Fruit fly (Drosophila melanogaster) whole organism, adult: Measurements from ENCODE around the gene CG12535.

Source experiments
- CG11617 ChIP-seq: fragments of 200-800 bp; sonication (Bioruptor generic); optimal IDR thresholded peaks from 2 replicates; lab custom pipeline; 2017; ENCODE audit warnings: mild to moderate bottlenecking, missing biosample characterization, missing genetic modification reagents, missing genetic modification characterization
- CG12768 ChIP-seq: fragments of 200-800 bp; sonication (Bioruptor generic); optimal IDR thresholded peaks from 2 replicates; lab custom pipeline; 2017; ENCODE audit warnings: missing biosample characterization, missing genetic modification characterization, mild to moderate bottlenecking, moderate library complexity, missing genetic modification reagents
- CG14711 ChIP-seq: fragments of 200-800 bp; sonication (Bioruptor generic); optimal IDR thresholded peaks from 2 replicates; lab custom pipeline; 2018; ENCODE audit warnings: missing biosample characterization, mild to moderate bottlenecking, missing genetic modification characterization, moderate library complexity
- CG1620 ChIP-seq: fragments of 200-800 bp; sonication (Bioruptor generic); optimal IDR thresholded peaks from 2 replicates; lab custom pipeline; 2016; ENCODE audit warnings: missing biosample characterization, missing genetic modification characterization
- CG33017 ChIP-seq: fragments of 200-800 bp; sonication (Bioruptor generic); optimal IDR thresholded peaks from 2 replicates; lab custom pipeline; 2018; ENCODE audit warnings: missing biosample characterization, mild to moderate bottlenecking, missing genetic modification characterization, moderate library complexity
- CG5204 ChIP-seq: fragments of 200-800 bp; sonication (Bioruptor generic); optimal IDR thresholded peaks from 2 replicates; lab custom pipeline; 2016; ENCODE audit warnings: missing biosample characterization, missing genetic modification characterization
- CG7045 ChIP-seq: fragments of 200-800 bp; sonication (Bioruptor generic); optimal IDR thresholded peaks from 2 replicates; lab custom pipeline; 2017; ENCODE audit warnings: missing biosample characterization, mild to moderate bottlenecking, missing genetic modification characterization
- CG7101 ChIP-seq: fragments of 200-800 bp; sonication (Bioruptor generic); optimal IDR thresholded peaks from 2 replicates; lab custom pipeline; 2018; ENCODE audit warnings: missing biosample characterization, mild to moderate bottlenecking, missing genetic modification characterization, moderate library complexity
- Clk ChIP-seq: fragments of 200-800 bp; sonication (Bioruptor generic); optimal IDR thresholded peaks from 2 replicates; lab custom pipeline; 2017; ENCODE audit warnings: missing biosample characterization, missing genetic modification characterization
- Crg-1 ChIP-seq: fragments of 200-800 bp; sonication (Bioruptor generic); optimal IDR thresholded peaks from 2 replicates; lab custom pipeline; 2016; ENCODE audit warnings: missing biosample characterization, missing genetic modification characterization
- Hr96 ChIP-seq: fragments of 200-800 bp; sonication (Bioruptor generic); optimal IDR thresholded peaks from 2 replicates; lab custom pipeline; 2016; ENCODE audit warnings: missing biosample characterization, missing genetic modification characterization
- Mnt ChIP-seq: fragments of 200-800 bp; sonication (Bioruptor generic); optimal IDR thresholded peaks from 2 replicates; lab custom pipeline; 2016; ENCODE audit warnings: missing biosample characterization, mild to moderate bottlenecking, missing genetic modification characterization
- bab1 ChIP-seq: fragments of 200-800 bp; sonication (Bioruptor generic); optimal IDR thresholded peaks from 3 replicates; lab custom pipeline; 2019; ENCODE audit warnings: missing biosample characterization, mild to moderate bottlenecking, missing genetic modification characterization, moderate library complexity
- cic ChIP-seq: fragments of 200-800 bp; sonication (Bioruptor generic); optimal IDR thresholded peaks from 2 replicates; lab custom pipeline; 2017; ENCODE audit warnings: missing biosample characterization, mild to moderate bottlenecking, missing genetic modification characterization, moderate library complexity
- cnc ChIP-seq, 2 experiments: fragments of >200 bp; optimal IDR thresholded peaks; 2 replicates each; lab custom pipeline; 2017
- kay ChIP-seq: fragments of 200-800 bp; sonication (Bioruptor generic); peaks from one replicate; lab custom pipeline; 2016; ENCODE audit warnings: missing biosample characterization, missing genetic modification characterization, borderline replicate concordance
- ovo ChIP-seq: fragments of 200-800 bp; sonication (Bioruptor generic); optimal IDR thresholded peaks from 2 replicates; lab custom pipeline; 2016; ENCODE audit warnings: missing biosample characterization, missing genetic modification characterization
- pad ChIP-seq: fragments of 200-800 bp; sonication (Bioruptor generic); optimal IDR thresholded peaks from 3 replicates; lab custom pipeline; 2017; ENCODE audit warnings: missing biosample characterization, missing genetic modification characterization, mild to moderate bottlenecking, moderate library complexity, missing genetic modification reagents
- tj ChIP-seq: fragments of 200-800 bp; sonication (Bioruptor generic); optimal IDR thresholded peaks from 3 replicates; lab custom pipeline; 2017; ENCODE audit warnings: missing biosample characterization, mild to moderate bottlenecking, missing genetic modification characterization, moderate library complexity
- toe ChIP-seq: fragments of 200-800 bp; sonication (Bioruptor generic); optimal IDR thresholded peaks from 2 replicates; lab custom pipeline; 2016; ENCODE audit warnings: missing biosample characterization, missing genetic modification characterization

CG12535 gene

DNA sequence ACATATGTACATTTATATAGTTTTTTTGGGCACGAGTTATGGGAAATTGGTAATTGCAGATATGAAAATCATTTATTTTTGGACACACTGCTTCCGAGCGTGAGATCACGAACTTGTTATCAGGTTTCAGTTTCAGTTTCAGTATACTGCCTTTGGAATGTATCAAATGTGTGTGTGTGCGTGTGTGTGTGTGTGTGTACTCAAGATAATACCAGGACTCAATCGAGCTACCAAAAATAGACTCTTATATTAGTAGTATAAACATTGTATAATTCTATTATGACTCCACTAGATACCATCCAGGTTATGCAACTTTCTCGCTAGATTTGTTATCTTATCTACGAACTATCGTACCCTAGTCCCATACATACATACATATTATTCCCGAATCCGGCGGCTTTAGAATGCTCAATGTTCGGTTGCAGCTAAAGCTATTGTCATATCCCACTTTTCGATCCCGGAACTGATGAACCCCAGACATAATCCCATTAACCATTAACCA lies at the start of gene CG12535:
Gene CG12535 (minus strand): TSS at position 51 of the 502 bp plus-strand sequence.
- no peak for TF ChIP-seq CG11617 (GFP tag; lab: Kevin White, UChicago)
- TF ChIP-seq ovo (GFP tag; lab: Kevin White, UChicago) = no peak
- no peak for TF ChIP-seq CG14711 (tag; lab: Kevin White, UChicago)
- no peak for TF ChIP-seq CG33017 (tag; lab: Kevin White, UChicago)
- TF ChIP-seq Crg-1 (GFP tag; lab: Kevin White, UChicago) = no peak
- no peak for TF ChIP-seq Clk (GFP tag; lab: Kevin White, UChicago)
- TF ChIP-seq cic (GFP tag; lab: Kevin White, UChicago) = no peak
- no peak for TF ChIP-seq CG7101 (tag; lab: Kevin White, UChicago)
- TF ChIP-seq CG7045 = no peak
- no peak for TF ChIP-seq pad
- no peak for TF ChIP-seq tj (GFP tag; lab: Kevin White, UChicago)
- TF ChIP-seq bab1 (GFP tag; lab: Kevin White, UChicago) = no peak

DNA sequence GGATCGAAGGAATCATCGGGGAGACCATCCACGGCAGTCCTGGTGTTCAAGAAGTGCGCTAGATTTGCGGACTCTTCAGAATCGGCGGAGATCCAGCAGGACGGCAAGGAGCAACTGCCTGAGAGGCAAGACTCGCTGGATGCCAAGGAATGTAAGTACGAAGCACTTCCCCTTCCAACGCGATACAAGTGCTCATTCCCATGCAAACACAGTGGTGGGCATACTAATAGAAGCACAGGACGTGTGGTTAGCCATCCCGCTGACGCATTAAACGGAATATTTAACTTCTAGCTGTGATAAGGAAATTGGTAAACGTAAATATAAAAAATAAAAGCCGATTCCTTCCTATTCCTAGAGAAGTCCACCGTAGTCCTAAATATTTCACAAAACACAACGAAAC lies 37.1 kb upstream of the CG12535 start:
- TF ChIP-seq toe (no peak), Clk (GFP tag; lab: Kevin White, UChicago) (no peak), Mnt (GFP tag; lab: Kevin White, UChicago) (no peak), CG5204 (no peak), cic (GFP tag; lab: Kevin White, UChicago) (no peak), tj (GFP tag; lab: Kevin White, UChicago) (no peak), CG11617 (GFP tag; lab: Kevin White, UChicago) (no peak), CG1620 (GFP tag; lab: Kevin White, UChicago) (no peak), Crg-1 (GFP tag; lab: Kevin White, UChicago) (no peak), CG12768 (GFP tag; lab: Kevin White, UChicago) (no peak), CG33017 (tag; lab: Kevin White, UChicago) (no peak), pad (no peak), CG14711 (tag; lab: Kevin White, UChicago) (no peak)

DNA sequence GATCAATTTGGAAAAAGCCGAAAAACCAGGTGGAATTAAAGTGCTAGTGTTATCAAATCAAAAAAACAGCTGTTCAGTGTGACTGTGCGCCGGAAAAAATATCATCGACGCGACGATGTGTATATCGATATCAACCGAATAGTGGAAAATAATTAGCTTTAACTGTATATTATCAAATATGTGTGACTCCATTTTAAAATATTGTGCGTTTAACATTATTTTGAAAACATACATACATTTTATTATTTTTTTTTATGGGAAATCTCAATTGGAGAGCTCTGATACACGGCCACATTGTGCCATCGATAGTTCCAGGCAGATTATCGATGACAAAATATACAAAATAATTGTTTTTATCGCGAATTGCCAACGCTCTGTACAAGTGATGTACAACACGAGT lies 36.6 kb upstream of the CG12535 start, which contains the start of the genes CG14270 and CG10803:
Gene CG14270 (minus strand): TSS at position 75 of the 400 bp plus-strand sequence.
Gene CG10803 (plus strand): TSS at position 347 of the 400 bp plus-strand sequence.
- TF ChIP-seq toe (peak; percentile 22), CG11617 (GFP tag; lab: Kevin White, UChicago) (no peak), Mnt (GFP tag; lab: Kevin White, UChicago) (peak; percentile 63), CG5204 (peak; percentile 8), cnc (optimal IDR thresholded peaks at IDR 0.05; lab: Kevin White, UChicago) (no peak), bab1 (GFP tag; lab: Kevin White, UChicago) (peak; percentile 43), tj (GFP tag; lab: Kevin White, UChicago) (peak; percentile 47), CG14711 (tag; lab: Kevin White, UChicago) (peak; percentile 2), Crg-1 (GFP tag; lab: Kevin White, UChicago) (no peak)

DNA sequence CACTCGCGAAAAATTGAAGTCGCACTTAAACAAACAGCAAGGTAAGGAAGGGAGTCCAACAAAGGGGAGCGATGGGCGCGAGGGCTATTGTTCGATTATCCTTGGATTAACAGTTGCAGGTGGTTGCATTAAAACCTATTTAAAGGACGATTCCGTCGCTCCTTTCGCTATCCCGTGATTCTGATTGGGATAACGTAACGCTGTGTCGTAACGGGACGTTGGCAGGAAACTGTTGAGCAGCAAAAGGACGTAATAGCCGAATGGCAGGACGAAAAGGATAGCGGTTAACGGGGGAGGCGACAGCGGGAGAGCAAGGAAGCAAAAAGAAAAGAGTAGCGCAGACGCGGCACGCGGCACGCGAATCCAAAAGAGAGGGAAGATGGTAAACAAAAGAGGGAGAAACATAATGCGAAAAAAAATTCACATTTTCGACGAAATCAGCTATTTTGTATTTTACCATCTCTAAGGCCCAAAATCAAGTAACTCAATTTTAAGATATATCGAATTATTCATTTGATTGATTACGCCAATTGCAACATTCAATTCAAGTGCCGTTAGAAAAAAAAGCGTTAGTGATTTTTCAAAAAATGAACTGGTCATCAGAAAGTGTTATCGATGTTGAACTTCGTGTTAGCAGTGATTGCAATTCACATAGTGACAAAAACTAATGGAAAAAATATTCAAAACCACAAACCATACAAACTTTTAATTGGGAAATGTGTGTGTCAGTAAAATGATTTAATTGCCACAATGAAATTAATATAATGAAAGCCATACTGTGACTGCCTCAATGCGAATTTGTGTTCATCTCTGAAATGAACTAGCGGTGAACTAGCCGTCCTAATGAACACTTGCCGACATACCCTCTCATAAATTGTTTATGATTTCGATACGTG lies 33.6 kb upstream of the CG12535 start, which contains the start of the genes CG10804 and CG10802:
Gene CG10804 (minus strand): TSS at position 204 of the 896 bp plus-strand sequence.
Gene CG10802 (plus strand): TSS at position 847 of the 896 bp plus-strand sequence.
- TF ChIP-seq CG1620 (GFP tag; lab: Kevin White, UChicago) (peak; percentile 91), Clk (GFP tag; lab: Kevin White, UChicago) (peak; percentile 19), CG5204 (peak; percentile 80), tj (GFP tag; lab: Kevin White, UChicago) (peak; percentile 89), toe (peak; percentile 76), Hr96 (GFP tag; lab: Kevin White, UChicago) (no peak), CG12768 (GFP tag; lab: Kevin White, UChicago) (peak; percentile 39), cnc (optimal IDR thresholded peaks at IDR 0.05; lab: Kevin White, UChicago) (no peak), Mnt (GFP tag; lab: Kevin White, UChicago) (peak; percentile 69), Crg-1 (GFP tag; lab: Kevin White, UChicago) (peak; percentile 75), kay (GFP tag; lab: Kevin White, UChicago) (no peak), CG14711 (tag; lab: Kevin White, UChicago) (peak; percentile 73), CG11617 (GFP tag; lab: Kevin White, UChicago) (peak; percentile 57), ovo (GFP tag; lab: Kevin White, UChicago) (peak; percentile 85), CG33017 (tag; lab: Kevin White, UChicago) (peak; percentile 32), pad (peak; percentile 37), CG7045 (no peak), CG7101 (tag; lab: Kevin White, UChicago) (peak; percentile 73), bab1 (GFP tag; lab: Kevin White, UChicago) (peak; percentile 91), cic (GFP tag; lab: Kevin White, UChicago) (no peak)

DNA sequence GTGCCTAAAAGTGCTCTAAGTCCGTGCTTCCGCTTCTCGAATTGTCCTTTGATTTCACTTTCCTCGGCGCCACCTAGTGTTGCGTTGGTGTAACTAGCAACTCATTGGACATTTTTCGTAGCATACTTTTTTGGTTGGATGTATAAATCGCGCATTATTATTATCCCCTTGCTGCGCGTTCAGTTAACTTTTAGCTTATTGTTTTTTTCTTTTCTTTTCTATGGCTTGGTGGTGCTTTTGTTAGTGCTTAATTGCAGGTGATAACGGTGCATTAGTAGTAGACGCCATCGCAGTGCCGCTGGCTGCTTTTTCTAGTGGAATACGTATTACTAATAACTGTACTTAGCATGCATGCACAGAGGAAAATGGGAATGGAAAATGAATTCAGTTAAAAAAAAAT lies 32.3 kb upstream of the CG12535 start:
- TF ChIP-seq CG7045 (no peak), bab1 (GFP tag; lab: Kevin White, UChicago) (peak; percentile 37), CG11617 (GFP tag; lab: Kevin White, UChicago) (peak; percentile 22), CG14711 (tag; lab: Kevin White, UChicago) (peak; percentile 31), Hr96 (GFP tag; lab: Kevin White, UChicago) (peak; percentile 40), kay (GFP tag; lab: Kevin White, UChicago) (no peak), Mnt (GFP tag; lab: Kevin White, UChicago) (peak; percentile 16), CG33017 (tag; lab: Kevin White, UChicago) (peak; percentile 56), CG7101 (tag; lab: Kevin White, UChicago) (peak; percentile 37), toe (peak; percentile 19), cic (GFP tag; lab: Kevin White, UChicago) (peak; percentile 67), CG5204 (no peak), pad (peak; percentile 76), ovo (GFP tag; lab: Kevin White, UChicago) (peak; percentile 72), cnc (optimal IDR thresholded peaks at IDR 0.05; lab: Kevin White, UChicago) (no peak), tj (GFP tag; lab: Kevin White, UChicago) (peak; percentile 40), Crg-1 (GFP tag; lab: Kevin White, UChicago) (peak; percentile 9), CG12768 (GFP tag; lab: Kevin White, UChicago) (peak; percentile 8), CG1620 (GFP tag; lab: Kevin White, UChicago) (no peak), Clk (GFP tag; lab: Kevin White, UChicago) (no peak)
